Fruit fly (Drosophila melanogaster): Measurements from ENCODE around the gene IntS14.

The IntS14 gene

DNA sequence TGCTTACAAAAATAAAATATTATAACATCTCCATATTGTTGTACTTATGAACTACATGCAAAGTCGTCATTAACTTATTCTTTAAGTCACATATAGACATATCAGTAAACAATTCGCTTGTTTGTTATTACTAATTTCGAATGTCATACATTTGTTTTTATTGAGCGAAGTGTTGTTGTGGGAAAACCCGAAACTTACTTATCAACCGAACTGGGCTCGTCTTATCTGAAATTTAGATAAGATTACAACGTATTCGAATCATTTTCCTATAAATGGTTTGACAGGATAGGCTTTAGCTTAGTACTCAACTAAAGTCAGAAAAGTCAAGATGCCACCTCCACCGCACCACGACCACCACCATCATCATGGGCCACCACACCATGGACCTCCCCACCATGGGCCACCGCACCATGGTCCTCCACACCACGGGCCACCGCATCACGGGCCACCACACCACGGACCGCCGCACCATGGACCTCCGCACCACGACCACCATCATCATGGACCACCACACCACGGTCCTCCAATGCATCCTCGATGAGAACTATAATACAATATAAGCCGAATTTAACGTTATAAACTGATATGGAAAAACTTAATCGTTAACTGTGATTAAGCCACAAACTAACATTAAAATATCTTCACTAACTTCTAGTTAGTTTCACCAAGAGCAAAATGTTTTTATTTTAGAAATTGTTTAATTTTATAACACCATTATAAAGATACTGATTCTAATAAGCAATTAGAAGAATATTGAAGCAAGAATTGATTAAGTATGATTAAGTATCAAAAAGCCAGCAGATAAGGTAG lies 35.9 kb downstream of the IntS14 start, which contains the start of the genes CG43349 and CG5011:
CG43349 (plus strand) TSS at position 294 of the 810 bp plus-strand sequence.
CG5011 (plus strand) TSS at position 760 of the 810 bp plus-strand sequence.
- TF ChIP-seq CG17806 (tag; optimal IDR thresholded peaks at IDR 0.05): no peak
- no peak for TF ChIP-seq CG8159 (tag; optimal IDR thresholded peaks at IDR 0.05)

- TF ChIP-seq CG8159 (tag; optimal IDR thresholded peaks at IDR 0.05) (no peak), gl (tag; optimal IDR thresholded peaks at IDR 0.05) (no peak), Pif1B (GFP tag; optimal IDR thresholded peaks at IDR 0.05) (no peak), rn (GFP tag; IDR thresholded peaks at IDR 0.05) (no peak), Ets98B (GFP tag; IDR thresholded peaks at IDR 0.05) (no peak), CG17806 (tag; optimal IDR thresholded peaks at IDR 0.05) (no peak)
These were observed 37.2 kb downstream of the IntS14 start for dm6 chr2L:1201396-1201837.

- TF ChIP-seq D1 (tag; optimal IDR thresholded peaks at IDR 0.05) (no peak), CG13204 (GFP tag; optimal IDR thresholded peaks at IDR 0.05) (no peak), CG9948 (tag; optimal IDR thresholded peaks at IDR 0.05) (no peak)
These were observed 38.2 kb downstream of the IntS14 start for dm6 chr2L:1202445-1202844.

DNA sequence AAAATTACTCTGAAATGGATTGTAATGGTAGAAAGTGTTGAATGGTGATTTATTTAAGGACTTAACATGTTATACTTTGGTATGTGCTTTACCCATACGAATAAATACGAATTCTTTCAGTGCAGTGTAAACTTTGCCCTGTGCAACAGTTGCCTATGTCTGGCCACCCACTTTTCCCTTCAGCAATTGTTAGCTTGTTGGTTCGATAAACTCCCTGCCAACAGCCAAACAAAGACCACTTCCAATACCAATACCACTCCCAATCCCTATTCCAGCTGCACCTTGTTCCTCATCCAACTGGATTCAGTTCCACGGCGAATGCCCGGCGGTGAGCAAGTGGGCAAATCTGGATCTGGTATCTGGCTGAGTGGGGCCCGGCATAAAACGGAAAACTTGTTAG lies 39.7 kb downstream of the IntS14 start, which contains the start of gene CG14342:
CG14342 (plus strand) TSS at position 301 of the 400 bp plus-strand sequence.
- TF ChIP-seq CG34367 (tag; optimal IDR thresholded peaks at IDR 0.05): no peak
- TF ChIP-seq CG13204 (GFP tag; optimal IDR thresholded peaks at IDR 0.05): no peak
- no peak for TF ChIP-seq CG10348 (GFP tag; IDR thresholded peaks at IDR 0.05)
- TF ChIP-seq fd96Ca (GFP tag; IDR thresholded peaks at IDR 0.05): no peak
- TF ChIP-seq EcR (GFP tag; optimal IDR thresholded peaks at IDR 0.05): no peak
- TF ChIP-seq gl (tag; optimal IDR thresholded peaks at IDR 0.05): no peak
- no peak for TF ChIP-seq CG32121 (GFP tag; IDR thresholded peaks at IDR 0.05)
- no peak for TF ChIP-seq Ets98B (GFP tag; IDR thresholded peaks at IDR 0.05)
- no peak for TF ChIP-seq Pif1B (GFP tag; optimal IDR thresholded peaks at IDR 0.05)
- TF ChIP-seq CG9948 (tag; optimal IDR thresholded peaks at IDR 0.05): no peak
- no peak for TF ChIP-seq rn (GFP tag; IDR thresholded peaks at IDR 0.05)
- TF ChIP-seq CG12605 (GFP tag; IDR thresholded peaks at IDR 0.05): no peak
- TF ChIP-seq CG8159 (tag; optimal IDR thresholded peaks at IDR 0.05): no peak
- no peak for TF ChIP-seq CG17806 (tag; optimal IDR thresholded peaks at IDR 0.05)
- no peak for TF ChIP-seq CG14655 (GFP tag; optimal IDR thresholded peaks at IDR 0.05)
- no peak for TF ChIP-seq D1 (tag; optimal IDR thresholded peaks at IDR 0.05)
- no peak for TF ChIP-seq CG4496 (GFP tag; IDR thresholded peaks at IDR 0.05)

dm6 chr2L:1207432-1207831 lies 43.2 kb downstream of the IntS14 start:
- 0 out of 3 replicates have a peak, but pooled peaks have one; percentile 29 for TF ChIP-seq fd96Ca (GFP tag; IDR thresholded peaks at IDR 0.05)
- 0 out of 2 replicates have a peak, but pooled peaks have one; percentile 22 for TF ChIP-seq CG10348 (GFP tag; IDR thresholded peaks at IDR 0.05)
- no peak for TF ChIP-seq CG15710 (tag; optimal IDR thresholded peaks at IDR 0.05)
- 0 out of 2 replicates have a peak, but pooled peaks have one; percentile 19 for TF ChIP-seq Ets98B (GFP tag; IDR thresholded peaks at IDR 0.05)
- TF ChIP-seq rn (GFP tag; IDR thresholded peaks at IDR 0.05): no peak
- peak; percentile 35; the same call in 1 of the 3 replicates for TF ChIP-seq CG4496 (GFP tag; IDR thresholded peaks at IDR 0.05)
- no peak for TF ChIP-seq Snoo (tag; optimal IDR thresholded peaks at IDR 0.05)
- TF ChIP-seq D1 (tag; optimal IDR thresholded peaks at IDR 0.05): no peak
- no peak for TF ChIP-seq Pif1B (GFP tag; optimal IDR thresholded peaks at IDR 0.05)
- TF ChIP-seq CG32121 (GFP tag; IDR thresholded peaks at IDR 0.05): no peak

dm6 chr2L:1211528-1211927 lies 47.3 kb downstream of the IntS14 start:
- TF ChIP-seq CG13204 (GFP tag; optimal IDR thresholded peaks at IDR 0.05) (no peak), CG8159 (tag; optimal IDR thresholded peaks at IDR 0.05) (no peak), CG32121 (GFP tag; IDR thresholded peaks at IDR 0.05) (no peak), CG4496 (GFP tag; IDR thresholded peaks at IDR 0.05) (no peak)

dm6 chr2L:1213587-1213986 lies 49.3 kb downstream of the IntS14 start:
- TF ChIP-seq EcR (GFP tag; optimal IDR thresholded peaks at IDR 0.05): no peak
- no peak for TF ChIP-seq CG15710 (tag; optimal IDR thresholded peaks at IDR 0.05)
- no peak for TF ChIP-seq D1 (tag; optimal IDR thresholded peaks at IDR 0.05)
- TF ChIP-seq Pif1B (GFP tag; optimal IDR thresholded peaks at IDR 0.05): no peak
- TF ChIP-seq CG8159 (tag; optimal IDR thresholded peaks at IDR 0.05): no peak
- TF ChIP-seq CG9948 (tag; optimal IDR thresholded peaks at IDR 0.05): no peak
- no peak for TF ChIP-seq CG32121 (GFP tag; IDR thresholded peaks at IDR 0.05)
- TF ChIP-seq CG4496 (GFP tag; IDR thresholded peaks at IDR 0.05): no peak
- TF ChIP-seq Snoo (tag; optimal IDR thresholded peaks at IDR 0.05): no peak
- no peak for TF ChIP-seq CG10348 (GFP tag; IDR thresholded peaks at IDR 0.05)
- no peak for TF ChIP-seq CG34367 (tag; optimal IDR thresholded peaks at IDR 0.05)
- no peak for TF ChIP-seq CG13204 (GFP tag; optimal IDR thresholded peaks at IDR 0.05)
- no peak for TF ChIP-seq CG8301 (tag; optimal IDR thresholded peaks at IDR 0.05)
- TF ChIP-seq CG12605 (GFP tag; IDR thresholded peaks at IDR 0.05): no peak
- TF ChIP-seq rn (GFP tag; IDR thresholded peaks at IDR 0.05): no peak
- TF ChIP-seq fd96Ca (GFP tag; IDR thresholded peaks at IDR 0.05): no peak
- no peak for TF ChIP-seq CG14655 (GFP tag; optimal IDR thresholded peaks at IDR 0.05)
- no peak for TF ChIP-seq Ets98B (GFP tag; IDR thresholded peaks at IDR 0.05)
